Fruit fly (Drosophila melanogaster) whole organism, embryonic: ENCODE data around the gene dock.

ENCODE experiments used
- Atf6 ChIP-seq: fragments of 200-800 bp; sonication (Bioruptor generic); IDR thresholded peaks from 2 replicates; pipeline ENCODE4 v1.3.6; 2022; ENCODE audit warnings: missing biosample characterization, missing genetic modification characterization
- C15 ChIP-seq: fragments of 200-800 bp; sonication (Bioruptor generic); IDR thresholded peaks from 3 replicates; pipeline ENCODE4 v1.3.6; 2022; ENCODE audit warnings: missing biosample characterization, missing genetic modification characterization
- CG11398 ChIP-seq: fragments of 200-800 bp; sonication (Bioruptor generic); optimal IDR thresholded peaks from 2 replicates; lab custom pipeline; 2016; ENCODE audit warnings: missing biosample characterization, missing genetic modification characterization
- CG11696 ChIP-seq: fragments of 200-800 bp; sonication (Bioruptor generic); IDR thresholded peaks from 2 replicates; pipeline ENCODE4 v1.3.6; 2022; ENCODE audit warnings: missing biosample characterization, missing genetic modification characterization
- CG12104 ChIP-seq: fragments of 200-800 bp; sonication (Bioruptor generic); optimal IDR thresholded peaks from 3 replicates; lab custom pipeline; 2016; ENCODE audit warnings: missing biosample characterization, missing genetic modification characterization
- CG12299 ChIP-seq: fragments of 200-800 bp; sonication (Bioruptor generic); optimal IDR thresholded peaks from 2 replicates; lab custom pipeline; 2018; ENCODE audit warnings: missing biosample characterization, mild to moderate bottlenecking, missing genetic modification characterization
- CG12769 ChIP-seq: fragments of 200-800 bp; sonication (Bioruptor generic); optimal IDR thresholded peaks from 2 replicates; lab custom pipeline; 2019; ENCODE audit warnings: missing biosample characterization, mild to moderate bottlenecking, missing genetic modification characterization, moderate library complexity
- CG14667 ChIP-seq: fragments of 200-800 bp; sonication (Bioruptor generic); IDR thresholded peaks from 2 replicates; pipeline ENCODE4 v1.3.6; 2022; ENCODE audit warnings: missing biosample characterization, missing genetic modification characterization
- CG17186 ChIP-seq: fragments of 200-800 bp; sonication (Bioruptor generic); optimal IDR thresholded peaks from 3 replicates; lab custom pipeline; 2017; ENCODE audit warnings: missing biosample characterization, missing genetic modification reagents, missing genetic modification characterization
- CG2120 ChIP-seq: fragments of 200-800 bp; sonication (Bioruptor generic); optimal IDR thresholded peaks from 3 replicates; lab custom pipeline; 2016; ENCODE audit warnings: missing biosample characterization, missing genetic modification characterization
- CG32532 ChIP-seq: fragments of 200-800 bp; sonication (Bioruptor generic); IDR thresholded peaks from 2 replicates; pipeline ENCODE4 v1.3.6; 2022; ENCODE audit warnings: missing biosample characterization, missing genetic modification characterization
- CG3726 ChIP-seq: fragments of 200-800 bp; sonication (Bioruptor generic); IDR thresholded peaks from 3 replicates; pipeline ENCODE4, ENCODE4 v1.3.6; 2022; ENCODE audit warnings: missing biosample characterization, missing genetic modification characterization
- CG4854 ChIP-seq: fragments of 200-800 bp; sonication (Bioruptor generic); optimal IDR thresholded peaks from 2 replicates; lab custom pipeline; 2016; ENCODE audit warnings: missing biosample characterization, missing genetic modification characterization, inconsistent platforms
- CG5180 ChIP-seq: fragments of 200-800 bp; sonication (Bioruptor generic); optimal IDR thresholded peaks from 3 replicates; lab custom pipeline; 2017; ENCODE audit warnings: missing biosample characterization, missing genetic modification characterization, mild to moderate bottlenecking, moderate library complexity, missing genetic modification reagents
- CG6272 ChIP-seq: fragments of 200-800 bp; sonication (Bioruptor generic); IDR thresholded peaks from 2 replicates; pipeline ENCODE4 v1.3.6; 2022; ENCODE audit warnings: missing biosample characterization, missing genetic modification characterization
- CG8281 ChIP-seq: fragments of 200-800 bp; sonication (Bioruptor generic); optimal IDR thresholded peaks from 2 replicates; lab custom pipeline; 2018; ENCODE audit warnings: missing biosample characterization, mild to moderate bottlenecking, missing genetic modification characterization, moderate library complexity
- CG9817 ChIP-seq: fragments of 200-800 bp; sonication (Bioruptor generic); optimal IDR thresholded peaks from 2 replicates; lab custom pipeline; 2018; ENCODE audit warnings: missing biosample characterization, mild to moderate bottlenecking, missing genetic modification characterization, moderate library complexity
- CkIIα-i1 ChIP-seq: fragments of 200-800 bp; sonication (Bioruptor generic); IDR thresholded peaks from 2 replicates; pipeline ENCODE4 v1.3.6; 2022; ENCODE audit warnings: missing biosample characterization, missing genetic modification characterization
- D19A ChIP-seq: fragments of 200-800 bp; optimal IDR thresholded peaks from 3 replicates; lab custom pipeline; 2019; ENCODE audit warnings: missing biosample characterization, mild to moderate bottlenecking, missing genetic modification characterization, moderate library complexity
- Dad ChIP-seq: fragments of 200-800 bp; sonication (Bioruptor generic); optimal IDR thresholded peaks from 3 replicates; lab custom pipeline; 2016; ENCODE audit warnings: missing biosample characterization, missing genetic modification characterization
- Dll ChIP-seq: fragments of 200-800 bp; sonication (Bioruptor generic); IDR thresholded peaks from 4 replicates; pipeline ENCODE4 v1.3.6; 2022; ENCODE audit warnings: missing biosample characterization, missing genetic modification characterization; ENCODE audit not compliant: partially characterized antibody
- Fer2 ChIP-seq: fragments of 200-800 bp; sonication (Bioruptor generic); optimal IDR thresholded peaks from 2 replicates; lab custom pipeline; 2018; ENCODE audit warnings: missing biosample characterization, mild to moderate bottlenecking, missing genetic modification characterization, moderate library complexity
- Gug ChIP-seq: fragments of 200-800 bp; sonication (Bioruptor generic); IDR thresholded peaks from 4 replicates; pipeline ENCODE4 v1.3.6; 2022; ENCODE audit warnings: missing biosample characterization, missing genetic modification characterization
- Lpt ChIP-seq: fragments of >200 bp; optimal IDR thresholded peaks from 2 replicates; lab custom pipeline; 2018; ENCODE audit warnings: missing biosample characterization, missing genetic modification characterization
- Nf-YC ChIP-seq: fragments of 200-800 bp; optimal IDR thresholded peaks from 3 replicates; lab custom pipeline; 2019; ENCODE audit warnings: missing biosample characterization, mild to moderate bottlenecking, missing genetic modification characterization, moderate library complexity
- Poxn ChIP-seq: fragments of 200-800 bp; sonication (Bioruptor generic); IDR thresholded peaks from 2 replicates; pipeline ENCODE4 v1.3.6; 2022; ENCODE audit warnings: missing biosample characterization, missing genetic modification characterization
- Sin3A ChIP-seq: fragments of >200 bp; optimal IDR thresholded peaks from 2 replicates; lab custom pipeline; 2018
- Sry-β ChIP-seq: fragments of 200-800 bp; sonication (Bioruptor generic); optimal IDR thresholded peaks from 2 replicates; lab custom pipeline; 2018; ENCODE audit warnings: missing biosample characterization, mild to moderate bottlenecking, missing genetic modification characterization, moderate library complexity
- Usf ChIP-seq: fragments of 200-800 bp; sonication (Bioruptor generic); optimal IDR thresholded peaks from 2 replicates; lab custom pipeline; 2017; ENCODE audit warnings: missing genotype, missing biosample characterization, missing genetic modification characterization
- amos ChIP-seq: fragments of 200-800 bp; sonication (Bioruptor generic); IDR thresholded peaks from 2 replicates; pipeline ENCODE4 v1.3.6; 2022; ENCODE audit warnings: missing biosample characterization, missing genetic modification characterization; ENCODE audit not compliant: partially characterized antibody
- ara ChIP-seq: fragments of 200-800 bp; sonication (Bioruptor generic); IDR thresholded peaks from 2 replicates; pipeline ENCODE4 v1.3.6; 2022; ENCODE audit warnings: missing biosample characterization, missing genetic modification characterization
- cato ChIP-seq: fragments of 200-800 bp; sonication (Bioruptor generic); optimal IDR thresholded peaks from 2 replicates; lab custom pipeline; 2016; ENCODE audit warnings: missing biosample characterization, missing genetic modification characterization, borderline replicate concordance
- dati ChIP-seq: fragments of 200-800 bp; sonication (Bioruptor generic); IDR thresholded peaks from 2 replicates; pipeline ENCODE4 v1.3.6; 2022; ENCODE audit warnings: missing biosample characterization, missing genetic modification characterization
- dm ChIP-seq: fragments of 200-800 bp; sonication (Bioruptor generic); optimal IDR thresholded peaks from 3 replicates; lab custom pipeline; 2016; ENCODE audit warnings: missing biosample characterization, missing genetic modification characterization
- exex ChIP-seq: fragments of 200-800 bp; sonication (Bioruptor generic); optimal IDR thresholded peaks from 4 replicates; lab custom pipeline; 2018; ENCODE audit warnings: missing biosample characterization, mild to moderate bottlenecking, missing genetic modification characterization, moderate library complexity
- eyg ChIP-seq: fragments of 200-800 bp; sonication (Bioruptor generic); optimal IDR thresholded peaks from 3 replicates; lab custom pipeline; 2016; ENCODE audit warnings: missing biosample characterization, missing genetic modification characterization
- fd96Cb ChIP-seq: fragments of 200-800 bp; sonication (Bioruptor generic); optimal IDR thresholded peaks from 2 replicates; lab custom pipeline; 2018; ENCODE audit warnings: missing biosample characterization, mild to moderate bottlenecking, missing genetic modification characterization, moderate library complexity
- gro ChIP-seq: fragments of 200-800 bp; sonication (Bioruptor generic); optimal IDR thresholded peaks from 2 replicates; lab custom pipeline; 2016; ENCODE audit warnings: missing biosample characterization, missing genetic modification characterization
- gsb-n ChIP-seq: fragments of 200-800 bp; sonication (Bioruptor generic); optimal IDR thresholded peaks from 3 replicates; lab custom pipeline; 2018; ENCODE audit warnings: missing biosample characterization, mild to moderate bottlenecking, missing genetic modification characterization
- gt ChIP-seq: fragments of 200-800 bp; sonication (Bioruptor generic); IDR thresholded peaks from 2 replicates; pipeline ENCODE4 v1.3.6; 2022; ENCODE audit warnings: missing biosample characterization, missing genetic modification characterization
- her ChIP-seq: fragments of 200-800 bp; sonication (Bioruptor generic); optimal IDR thresholded peaks from 2 replicates; lab custom pipeline; 2016; ENCODE audit warnings: missing biosample characterization, missing genetic modification characterization
- jigr1 ChIP-seq: fragments of 200-800 bp; sonication (Bioruptor generic); IDR thresholded peaks from 3 replicates; pipeline ENCODE4 v1.3.6; 2022; ENCODE audit warnings: missing biosample characterization, missing genetic modification characterization
- jumu ChIP-seq: fragments of 200-800 bp; sonication (Bioruptor generic); optimal IDR thresholded peaks from 3 replicates; lab custom pipeline; 2016; ENCODE audit warnings: missing biosample characterization, missing genetic modification characterization
- klu ChIP-seq: fragments of 200-800 bp; sonication (Bioruptor generic); IDR thresholded peaks from 2 replicates; pipeline ENCODE4 v1.3.6; 2022; ENCODE audit warnings: missing biosample characterization, missing genetic modification characterization
- nerfin-2 ChIP-seq: fragments of 200-800 bp; sonication (Bioruptor generic); IDR thresholded peaks from 2 replicates; pipeline ENCODE4 v1.3.6; 2022; ENCODE audit warnings: missing biosample characterization, missing genetic modification characterization; ENCODE audit not compliant: partially characterized antibody
- peb ChIP-seq: fragments of 200-800 bp; sonication (Bioruptor generic); IDR thresholded peaks from 2 replicates; pipeline ENCODE4 v1.3.6; 2022; ENCODE audit warnings: missing biosample characterization, missing genetic modification characterization
- pros ChIP-seq: fragments of 200-800 bp; sonication (Bioruptor generic); optimal IDR thresholded peaks from 3 replicates; lab custom pipeline; 2019; ENCODE audit warnings: missing biosample characterization, mild to moderate bottlenecking, missing genetic modification characterization, moderate library complexity
- scrt ChIP-seq: fragments of 200-800 bp; sonication (Bioruptor generic); optimal IDR thresholded peaks from 2 replicates; lab custom pipeline; 2018; ENCODE audit warnings: missing biosample characterization, mild to moderate bottlenecking, missing genetic modification characterization, moderate library complexity
- stc ChIP-seq: fragments of 200-800 bp; sonication (Bioruptor generic); IDR thresholded peaks from 2 replicates; pipeline ENCODE4 v1.3.6; 2022; ENCODE audit warnings: missing biosample characterization, missing genetic modification characterization
- sug ChIP-seq: fragments of 200-800 bp; optimal IDR thresholded peaks from 2 replicates; lab custom pipeline; 2019; ENCODE audit warnings: missing biosample characterization, mild to moderate bottlenecking, missing genetic modification characterization, moderate library complexity
- trh ChIP-seq: fragments of 200-800 bp; sonication (Bioruptor generic); optimal IDR thresholded peaks from 2 replicates; lab custom pipeline; 2016; ENCODE audit warnings: missing biosample characterization, missing genetic modification characterization

The dock gene

dm6 chr2L:857897-858517 is 32.2 kb downstream of the dock start (continued):
- TF ChIP-seq CG3726 (GFP tag; lab: Robert Waterston, UW) (no peak), Gug (GFP tag; lab: Robert Waterston, UW) (peak; percentile 28; the same call in 2 of the 4 replicates), CkIIα-i1 (GFP tag; lab: Robert Waterston, UW) (no peak), her (peak; percentile 33), Lpt (GFP tag; lab: Kevin White, UChicago) (no peak), Sry-β (GFP tag; lab: Kevin White, UChicago) (no peak), jumu (GFP tag; lab: Kevin White, UChicago) (no peak), CG5180 (GFP tag; lab: Kevin White, UChicago) (peak; percentile 0), Nf-YC (tag; lab: Kevin White, UChicago) (no peak), Sin3A (lab: Kevin White, UChicago) (no peak), CG8281 (tag; lab: Kevin White, UChicago) (no peak), CG9817 (tag; lab: Kevin White, UChicago) (peak; percentile 50), D19A (tag; lab: Kevin White, UChicago) (peak; percentile 16), exex (tag; lab: Kevin White, UChicago) (peak; percentile 43), Poxn (no peak), sug (tag; lab: Kevin White, UChicago) (peak; percentile 82), Dll (GFP tag; lab: Robert Waterston, UW) (no peak), CG4854 (GFP tag; lab: Kevin White, UChicago) (no peak), klu (GFP tag; lab: Robert Waterston, UW) (no peak), Fer2 (tag; lab: Kevin White, UChicago) (no peak), gsb-n (tag; lab: Kevin White, UChicago) (peak; percentile 38), pros (no peak), jigr1 (GFP tag; lab: Robert Waterston, UW) (no peak), CG2120 (GFP tag; lab: Kevin White, UChicago) (peak; percentile 65), CG11696 (GFP tag; lab: Robert Waterston, UW) (no peak), eyg (peak; percentile 20), CG14667 (GFP tag; lab: Robert Waterston, UW) (no peak; the same call in 1 of the 2 replicates), CG11398 (GFP tag; lab: Kevin White, UChicago) (peak; percentile 9), scrt (GFP tag; lab: Kevin White, UChicago) (no peak), trh (no peak), CG32532 (GFP tag; lab: Robert Waterston, UW) (peak; percentile 13; the same call in 1 of the 2 replicates), CG12299 (tag; lab: Kevin White, UChicago) (no peak), CG17186 (no peak), gro (no peak), C15 (GFP tag; lab: Robert Waterston, UW) (no peak), CG12104 (GFP tag; lab: Kevin White, UChicago) (peak; percentile 38), CG12769 (peak; percentile 85), Usf (GFP tag; lab: Kevin White, UChicago) (no peak), amos (no peak), cato (no peak), CG6272 (GFP tag; lab: Robert Waterston, UW) (0 out of 2 replicates have a peak, but pooled peaks have one; percentile 23), fd96Cb (tag; lab: Kevin White, UChicago) (peak; percentile 60), Atf6 (GFP tag; lab: Robert Waterston, UW) (peak; percentile 75; the same call in 1 of the 2 replicates), Dad (GFP tag; lab: Kevin White, UChicago) (no peak), dati (GFP tag; lab: Robert Waterston, UW) (no peak), nerfin-2 (no peak), dm (GFP tag; lab: Kevin White, UChicago) (no peak), gt (GFP tag; lab: Robert Waterston, UW) (no peak), ara (GFP tag; lab: Robert Waterston, UW) (peak; percentile 49; the same call in 1 of the 2 replicates), peb (GFP tag; lab: Robert Waterston, UW) (no peak; the same call in 1 of the 2 replicates), stc (GFP tag; lab: Robert Waterston, UW) (peak; percentile 52)
